Fruit fly (Drosophila melanogaster): ENCODE data around the gene CG31111.

DNA sequence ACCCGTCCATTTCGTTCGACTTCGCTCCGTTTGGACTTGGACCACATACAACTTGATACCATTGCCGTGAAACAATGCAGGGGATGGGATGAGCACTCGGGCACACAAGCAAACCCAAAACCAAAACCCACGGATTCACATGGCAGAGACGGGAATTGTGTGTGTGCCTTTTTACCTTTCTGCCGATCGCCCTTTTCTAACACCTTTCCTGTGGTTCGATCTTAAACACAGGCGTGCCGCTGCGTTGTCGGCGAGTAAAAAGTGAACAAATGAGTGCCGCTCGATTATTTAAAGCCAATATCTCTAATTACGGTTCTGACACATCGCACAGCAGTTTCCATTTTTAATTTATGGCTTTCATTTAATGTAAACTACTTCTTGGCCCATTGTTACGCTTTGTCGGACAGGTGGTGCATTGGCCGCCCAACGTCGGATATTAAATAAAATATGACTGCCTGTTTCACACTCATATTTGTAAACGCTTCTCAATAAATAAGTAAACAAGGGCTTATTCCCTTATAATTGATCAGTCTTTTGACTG lies 21.4 kb upstream of the CG31111 start:
- no peak for TF ChIP-seq Neu2 (GFP tag; optimal IDR thresholded peaks at IDR 0.05; ENCODE audit: borderline replicate concordance)
- TF ChIP-seq dysf (GFP tag; IDR thresholded peaks at IDR 0.05): no peak
- TF ChIP-seq pan (optimal IDR thresholded peaks at IDR 0.05): no peak
- no peak for TF ChIP-seq pan (GFP tag; optimal IDR thresholded peaks at IDR 0.05 in 1 of 2, IDR thresholded peaks at IDR 0.05 in 1 of 2)
- no peak for TF ChIP-seq CG11085 (GFP tag; IDR thresholded peaks at IDR 0.05)
